Fruit fly (Drosophila melanogaster) whole organism, embryonic: ENCODE results near the gene CG34296.
A peak's percentile ranks its signal among the peaks of the same experiment; 100 is the strongest.

Source experiments
- Blimp-1 ChIP-seq: fragments of 200-800 bp; sonication (Bioruptor generic); optimal IDR thresholded peaks from 3 replicates; lab custom pipeline; 2018; ENCODE audit warnings: missing biosample characterization, missing genetic modification characterization, mild to moderate bottlenecking, moderate library complexity, missing genetic modification reagents
- CG11093 ChIP-seq: fragments of 200-800 bp; sonication (Bioruptor generic); IDR thresholded peaks from 3 replicates; pipeline ENCODE4 v1.3.6; 2022; ENCODE audit warnings: missing biosample characterization, missing genetic modification characterization
- CG11398 ChIP-seq: fragments of 200-800 bp; sonication (Bioruptor generic); optimal IDR thresholded peaks from 2 replicates; lab custom pipeline; 2016; ENCODE audit warnings: missing biosample characterization, missing genetic modification characterization
- CG11504 ChIP-seq: fragments of 200-800 bp; sonication (Bioruptor generic); optimal IDR thresholded peaks from 3 replicates; lab custom pipeline; 2019; ENCODE audit warnings: missing biosample characterization, mild to moderate bottlenecking, missing genetic modification characterization, moderate library complexity
- CG12155 ChIP-seq: fragments of 200-800 bp; sonication (Bioruptor generic); optimal IDR thresholded peaks from 3 replicates; lab custom pipeline; 2016; ENCODE audit warnings: missing biosample characterization, missing genetic modification characterization
- CG1529 ChIP-seq: fragments of 200-800 bp; sonication (Bioruptor generic); optimal IDR thresholded peaks from 3 replicates; lab custom pipeline; 2018; ENCODE audit warnings: missing biosample characterization, missing genetic modification characterization
- CG1603 ChIP-seq: fragments of 200-800 bp; sonication (Bioruptor generic); optimal IDR thresholded peaks from 2 replicates; lab custom pipeline; 2019; ENCODE audit warnings: missing biosample characterization, mild to moderate bottlenecking, missing genetic modification characterization, moderate library complexity
- CG2129 ChIP-seq: fragments of 200-800 bp; sonication (Bioruptor generic); IDR thresholded peaks from 2 replicates; pipeline ENCODE4 v1.3.6; 2022; ENCODE audit warnings: missing biosample characterization, missing genetic modification characterization; ENCODE audit not compliant: partially characterized antibody
- CG2889 ChIP-seq: fragments of 200-800 bp; sonication (Bioruptor generic); IDR thresholded peaks from 3 replicates; pipeline ENCODE4 v1.3.6; 2022; ENCODE audit warnings: missing biosample characterization, missing genetic modification characterization
- CG30431 ChIP-seq: fragments of 200-800 bp; sonication (Bioruptor generic); optimal IDR thresholded peaks from 2 replicates; lab custom pipeline; 2017; ENCODE audit warnings: missing biosample characterization, missing genetic modification characterization
- CG31388 ChIP-seq: fragments of 200-800 bp; sonication (Bioruptor generic); optimal IDR thresholded peaks from 2 replicates; lab custom pipeline; 2016; ENCODE audit warnings: missing biosample characterization, missing genetic modification characterization
- CG4854 ChIP-seq: fragments of 200-800 bp; sonication (Bioruptor generic); optimal IDR thresholded peaks from 2 replicates; lab custom pipeline; 2016; ENCODE audit warnings: missing biosample characterization, missing genetic modification characterization, inconsistent platforms
- CG6272 ChIP-seq: fragments of 200-800 bp; sonication (Bioruptor generic); IDR thresholded peaks from 2 replicates; pipeline ENCODE4 v1.3.6; 2022; ENCODE audit warnings: missing biosample characterization, missing genetic modification characterization
- CG6689 ChIP-seq: fragments of 200-800 bp; sonication (Bioruptor generic); IDR thresholded peaks from 2 replicates; pipeline ENCODE4 v1.3.6; 2022; ENCODE audit warnings: missing biosample characterization, missing genetic modification characterization
- CG6854 ChIP-seq: fragments of 200-800 bp; sonication (Bioruptor generic); optimal IDR thresholded peaks from 3 replicates; lab custom pipeline; 2017; ENCODE audit warnings: missing biosample characterization, mild to moderate bottlenecking, missing genetic modification characterization
- CG7928 ChIP-seq: fragments of 200-800 bp; sonication (Bioruptor generic); optimal IDR thresholded peaks from 2 replicates; lab custom pipeline; 2017; ENCODE audit warnings: missing biosample characterization, mild to moderate bottlenecking, missing genetic modification characterization
- CG9797 ChIP-seq: fragments of 200-800 bp; sonication (Bioruptor generic); optimal IDR thresholded peaks from 3 replicates; lab custom pipeline; 2018; ENCODE audit warnings: missing biosample characterization, mild to moderate bottlenecking, missing genetic modification characterization
- Chrac-16 ChIP-seq: fragments of 200-800 bp; sonication (Bioruptor generic); optimal IDR thresholded peaks from 3 replicates; lab custom pipeline; 2016; ENCODE audit warnings: missing biosample characterization, missing genetic modification characterization
- E2f2 ChIP-seq: fragments of 200-800 bp; sonication (Bioruptor generic); IDR thresholded peaks from 2 replicates; pipeline ENCODE4 v1.3.6; 2022; ENCODE audit warnings: missing biosample characterization, missing genetic modification characterization
- Fer1 ChIP-seq: fragments of 200-800 bp; sonication (Bioruptor generic); optimal IDR thresholded peaks from 2 replicates; lab custom pipeline; 2017; ENCODE audit warnings: missing biosample characterization, mild to moderate bottlenecking, missing genetic modification characterization
- HmgZ ChIP-seq: fragments of 200-800 bp; sonication (Bioruptor generic); optimal IDR thresholded peaks from 2 replicates; lab custom pipeline; 2018; ENCODE audit warnings: missing biosample characterization, mild to moderate bottlenecking, missing genetic modification characterization
- Hr78 ChIP-seq, 2 experiments: fragments of 200-800 bp in 1 of 2; fragments of >200 bp in 1 of 2; sonication (Bioruptor generic) in 1 of 2; optimal IDR thresholded peaks; 2 replicates each; lab custom pipeline; 2017 to 2019; ENCODE audit warnings: missing biosample characterization in 2 of 2, missing genetic modification characterization in 2 of 2, mild to moderate bottlenecking in 1 of 2, moderate library complexity in 1 of 2
- Jarid2 ChIP-seq: fragments of 200-800 bp; sonication (Bioruptor generic); optimal IDR thresholded peaks from 3 replicates; lab custom pipeline; 2017; ENCODE audit warnings: mild to moderate bottlenecking, missing biosample characterization, missing genetic modification reagents, missing genetic modification characterization
- Lim3 ChIP-seq: fragments of 200-800 bp; sonication (Bioruptor generic); IDR thresholded peaks from 2 replicates; pipeline ENCODE4 v1.3.6; 2022; ENCODE audit warnings: missing biosample characterization, missing genetic modification characterization
- MTF-1 ChIP-seq: fragments of 200-800 bp; sonication (Bioruptor generic); optimal IDR thresholded peaks from 2 replicates; lab custom pipeline; 2018; ENCODE audit warnings: missing biosample characterization, mild to moderate bottlenecking, missing genetic modification characterization, borderline replicate concordance
- Stat92E ChIP-seq, 3 experiments: fragments of >200 bp in 2 of 3; fragments of 200-800 bp in 1 of 3; sonication (Bioruptor generic) in 1 of 3; optimal IDR thresholded peaks; 2 replicates each; lab custom pipeline; 2017 to 2019; ENCODE audit warnings: missing biosample characterization in 3 of 3, missing genetic modification characterization in 3 of 3, mild to moderate bottlenecking in 1 of 3, moderate library complexity in 1 of 3
- Xbp1 ChIP-seq: fragments of 200-800 bp; sonication (Bioruptor generic); optimal IDR thresholded peaks from 3 replicates; lab custom pipeline; 2016; ENCODE audit warnings: missing biosample characterization, mild to moderate bottlenecking, missing genetic modification characterization
- ara ChIP-seq: fragments of 200-800 bp; sonication (Bioruptor generic); IDR thresholded peaks from 2 replicates; pipeline ENCODE4 v1.3.6; 2022; ENCODE audit warnings: missing biosample characterization, missing genetic modification characterization
- chn ChIP-seq: fragments of 200-800 bp; sonication (Bioruptor generic); optimal IDR thresholded peaks from 2 replicates; lab custom pipeline; 2016; ENCODE audit warnings: missing biosample characterization, missing genetic modification characterization
- corto ChIP-seq: fragments of 200-800 bp; sonication (Bioruptor generic); optimal IDR thresholded peaks from 2 replicates; lab custom pipeline; 2016; ENCODE audit warnings: missing biosample characterization, mild to moderate bottlenecking, missing genetic modification characterization, moderate library complexity
- crp ChIP-seq, 2 experiments: fragments of 200-800 bp; sonication (Bioruptor generic); optimal IDR thresholded peaks; 2 replicates in 1 of 2; 3 replicates in 1 of 2; lab custom pipeline; 2017; ENCODE audit warnings: missing biosample characterization in 2 of 2, missing genetic modification characterization in 2 of 2, mild to moderate bottlenecking in 1 of 2, moderate library complexity in 1 of 2
- dmrt11E ChIP-seq: fragments of 200-800 bp; sonication (Bioruptor generic); optimal IDR thresholded peaks from 3 replicates; lab custom pipeline; 2018; ENCODE audit warnings: missing biosample characterization, mild to moderate bottlenecking, missing genetic modification characterization, moderate library complexity
- dmrt99B ChIP-seq: fragments of 200-800 bp; sonication (Bioruptor generic); optimal IDR thresholded peaks from 2 replicates; lab custom pipeline; 2018; ENCODE audit warnings: missing biosample characterization, mild to moderate bottlenecking, missing genetic modification characterization, moderate library complexity
- ems ChIP-seq: fragments of 200-800 bp; sonication (Bioruptor generic); optimal IDR thresholded peaks from 3 replicates; lab custom pipeline; 2016; ENCODE audit warnings: missing biosample characterization, missing genetic modification characterization
- fd3F ChIP-seq: fragments of 200-800 bp; sonication (Bioruptor generic); optimal IDR thresholded peaks from 2 replicates; lab custom pipeline; 2018; ENCODE audit warnings: missing biosample characterization, mild to moderate bottlenecking, missing genetic modification characterization, moderate library complexity
- gcm2 ChIP-seq: fragments of 200-800 bp; sonication (Bioruptor generic); optimal IDR thresholded peaks from 2 replicates; lab custom pipeline; 2016; ENCODE audit warnings: missing biosample characterization, missing genetic modification characterization
- hbn ChIP-seq: fragments of 200-800 bp; sonication (Bioruptor generic); IDR thresholded peaks from 2 replicates; pipeline ENCODE4 v1.3.6; 2022; ENCODE audit warnings: missing biosample characterization, missing genetic modification characterization; ENCODE audit not compliant: partially characterized antibody
- kni ChIP-seq: fragments of 200-800 bp; sonication (Bioruptor generic); optimal IDR thresholded peaks from 3 replicates; lab custom pipeline; 2017; ENCODE audit warnings: mild to moderate bottlenecking, missing biosample characterization, missing genetic modification reagents, missing genetic modification characterization
- luna ChIP-seq: fragments of 200-800 bp; sonication (Bioruptor generic); optimal IDR thresholded peaks from 2 replicates; lab custom pipeline; 2016; ENCODE audit warnings: missing biosample characterization, missing genetic modification characterization
- p53 ChIP-seq: fragments of 200-800 bp; sonication (Bioruptor generic); optimal IDR thresholded peaks from 2 replicates; lab custom pipeline; 2016; ENCODE audit warnings: missing biosample characterization, missing genetic modification characterization
- pho ChIP-seq: fragments of 200-800 bp; sonication (Bioruptor generic); optimal IDR thresholded peaks from 2 replicates; lab custom pipeline; 2016; ENCODE audit warnings: missing biosample characterization, missing genetic modification characterization
- phol ChIP-seq: fragments of 200-800 bp; sonication (Bioruptor generic); optimal IDR thresholded peaks from 3 replicates; lab custom pipeline; 2018; ENCODE audit warnings: missing biosample characterization, mild to moderate bottlenecking, missing genetic modification characterization, moderate library complexity
- prd ChIP-seq, 3 experiments: fragments of >200 bp in 2 of 3; fragments of 200-800 bp in 1 of 3; sonication (Bioruptor generic) in 1 of 3; optimal IDR thresholded peaks in 2 of 3; IDR thresholded peaks in 1 of 3; 2 replicates in 2 of 3; 3 replicates in 1 of 3; pipeline versions ENCODE4 v1.3.6 to Lab custom; 2017 to 2022; ENCODE audit warnings: missing biosample characterization in 1 of 3, missing genetic modification characterization in 1 of 3
- rib ChIP-seq: fragments of 200-800 bp; sonication (Bioruptor generic); IDR thresholded peaks from 2 replicates; pipeline ENCODE4 v1.3.6; 2022; ENCODE audit warnings: missing biosample characterization, missing genetic modification characterization
- run ChIP-seq: fragments of 200-800 bp; sonication (Bioruptor generic); optimal IDR thresholded peaks from 3 replicates; lab custom pipeline; 2018; ENCODE audit warnings: missing biosample characterization, mild to moderate bottlenecking, missing genetic modification characterization
- sens ChIP-seq: fragments of 200-800 bp; sonication (Bioruptor generic); peaks from one replicate; lab custom pipeline; 2016; ENCODE audit warnings: missing biosample characterization, missing genetic modification characterization
- sens-2 ChIP-seq: fragments of 200-800 bp; sonication (Bioruptor generic); IDR thresholded peaks from 2 replicates; pipeline ENCODE4 v1.3.6; 2022; ENCODE audit warnings: missing biosample characterization, missing genetic modification characterization
- vnd ChIP-seq: fragments of 200-800 bp; sonication (Bioruptor generic); IDR thresholded peaks from 3 replicates; pipeline ENCODE4 v1.3.6; 2022; ENCODE audit warnings: missing biosample characterization, missing genetic modification characterization; ENCODE audit not compliant: partially characterized antibody
- yki ChIP-seq: fragments of >200 bp; optimal IDR thresholded peaks from 3 replicates; lab custom pipeline; 2018
- zfh1 ChIP-seq: fragments of 200-800 bp; sonication (Bioruptor generic); IDR thresholded peaks from 3 replicates; pipeline ENCODE4 v1.3.6; 2022; ENCODE audit warnings: missing biosample characterization, missing genetic modification characterization

Gene CG34296

dm6 chr3R:29711434-29711833 lies 10.9 kb upstream of the CG34296 start (continued):
- no peak for TF ChIP-seq CG31388
- TF ChIP-seq CG1529: no peak
- TF ChIP-seq CG6272: no peak
- no peak for TF ChIP-seq CG7928 (GFP tag; lab: Kevin White, UChicago)
- no peak for TF ChIP-seq CG9797 (GFP tag; lab: Kevin White, UChicago)
- no peak for TF ChIP-seq p53 (GFP tag; lab: Kevin White, UChicago)
- TF ChIP-seq pho (GFP tag; lab: Kevin White, UChicago): no peak
- TF ChIP-seq CG1603: peak; percentile 44
- TF ChIP-seq crp (GFP tag; optimal IDR thresholded peaks at IDR 0.05; lab: Kevin White, UChicago): no peak
- TF ChIP-seq sens-2: 0 out of 2 replicates have a peak, but pooled peaks have one; percentile 14
- no peak for TF ChIP-seq E2f2 (GFP tag; lab: Robert Waterston, UW)
- peak; percentile 32 for TF ChIP-seq CG11504
- TF ChIP-seq prd (optimal IDR thresholded peaks at IDR 0.05; lab: Kevin White, UChicago): no peak
- TF ChIP-seq prd (GFP tag; IDR thresholded peaks at IDR 0.05; lab: Robert Waterston, UW): peak; percentile 55; the same call in 2 of the 3 replicates
- no peak for TF ChIP-seq corto
- no peak for TF ChIP-seq ara (GFP tag; lab: Robert Waterston, UW)
- TF ChIP-seq Stat92E (GFP tag; optimal IDR thresholded peaks at IDR 0.05; lab: Kevin White, UChicago): no peak
- TF ChIP-seq Lim3 (GFP tag; lab: Robert Waterston, UW): no peak
- TF ChIP-seq run (tag; lab: Kevin White, UChicago): no peak
- TF ChIP-seq CG6854 (GFP tag; lab: Kevin White, UChicago): no peak
- no peak for TF ChIP-seq hbn (GFP tag; lab: Robert Waterston, UW)
- no peak for TF ChIP-seq Fer1
- no peak for TF ChIP-seq MTF-1 (GFP tag; lab: Kevin White, UChicago)
- no peak for TF ChIP-seq Chrac-16 (GFP tag; lab: Kevin White, UChicago)
- 0 out of 2 replicates have a peak, but pooled peaks have one; percentile 5 for TF ChIP-seq CG6689 (GFP tag; lab: Robert Waterston, UW)
- TF ChIP-seq CG2889: no peak
- TF ChIP-seq dmrt11E (tag; lab: Kevin White, UChicago): peak; percentile 46
- TF ChIP-seq gcm2 (GFP tag; lab: Kevin White, UChicago): no peak
- TF ChIP-seq CG4854 (GFP tag; lab: Kevin White, UChicago): no peak
- no peak for TF ChIP-seq yki (lab: Kevin White, UChicago)
- no peak for TF ChIP-seq Hr78 (GFP tag; optimal IDR thresholded peaks at IDR 0.05; lab: Kevin White, UChicago)
- TF ChIP-seq CG11398: no peak
- TF ChIP-seq HmgZ (tag; lab: Kevin White, UChicago): no peak
- no peak for TF ChIP-seq CG11093
- TF ChIP-seq sens (GFP tag; lab: Kevin White, UChicago): peak; percentile 81
- TF ChIP-seq zfh1 (GFP tag; lab: Robert Waterston, UW): peak; percentile 54; the same call in 2 of the 3 replicates
- TF ChIP-seq vnd (GFP tag; lab: Robert Waterston, UW): no peak
- TF ChIP-seq Xbp1: no peak
- TF ChIP-seq CG2129: no peak
- peak; percentile 19 for TF ChIP-seq phol (tag; lab: Kevin White, UChicago)
- TF ChIP-seq Blimp-1: no peak
- no peak for TF ChIP-seq CG12155 (GFP tag; lab: Kevin White, UChicago)
- TF ChIP-seq dmrt99B: peak; percentile 49
- TF ChIP-seq Jarid2 (GFP tag; lab: Kevin White, UChicago): no peak
- peak; percentile 7 for TF ChIP-seq CG30431 (GFP tag; lab: Kevin White, UChicago)
- TF ChIP-seq kni (GFP tag; lab: Kevin White, UChicago): no peak
- no peak for TF ChIP-seq luna (GFP tag; lab: Kevin White, UChicago)
- no peak for TF ChIP-seq fd3F (GFP tag; lab: Kevin White, UChicago)
- TF ChIP-seq chn (GFP tag; lab: Kevin White, UChicago): peak; percentile 6
- no peak for TF ChIP-seq rib (GFP tag; lab: Robert Waterston, UW)
- TF ChIP-seq ems (GFP tag; lab: Kevin White, UChicago): no peak
